Fruit fly (Drosophila melanogaster) whole organism: Measurements from ENCODE around the gene CenB1A.

Experiments used
- Dll ChIP-seq: fragments of >200 bp; optimal IDR thresholded peaks from 2 replicates; lab custom pipeline; 2017
- EcR ChIP-seq, 2 experiments: fragments of >200 bp; optimal IDR thresholded peaks; 2 replicates each; lab custom pipeline; 2017; ENCODE audit warnings: missing biosample characterization in 2 of 2, missing genetic modification characterization in 2 of 2, missing genetic modification reagents in 2 of 2
- pan ChIP-seq: fragments of >200 bp; optimal IDR thresholded peaks from 2 replicates; lab custom pipeline; 2017
- usp ChIP-seq: fragments of >200 bp; optimal IDR thresholded peaks from 2 replicates; lab custom pipeline; 2017; ENCODE audit warnings: missing biosample characterization, missing genetic modification characterization, mixed read lengths

DNA sequence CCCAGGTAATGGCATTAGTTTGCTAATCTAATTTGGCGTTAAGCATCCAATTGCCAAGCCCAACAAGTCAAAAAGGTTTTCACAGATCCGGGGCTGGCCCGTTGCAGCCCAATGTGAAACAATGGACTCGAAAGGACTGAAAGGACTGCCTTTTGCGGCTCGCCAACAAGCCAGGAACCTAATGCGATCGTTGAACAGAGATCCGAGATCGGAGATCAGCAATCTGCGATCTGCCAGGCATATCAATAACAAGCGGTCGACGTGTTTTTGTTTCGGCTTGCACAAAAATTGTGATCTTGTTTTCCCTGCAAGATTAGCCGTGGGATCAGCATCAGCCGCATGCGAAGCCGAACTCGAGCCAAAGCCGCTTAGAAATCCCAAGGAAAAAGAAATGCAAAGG, 11.4 kb downstream of the CenB1A start:
- TF ChIP-seq Dll (lab: Kevin White, UChicago) (no peak), pan (lab: Kevin White, UChicago) (no peak), usp (GFP tag; lab: Kevin White, UChicago) (no peak), EcR (GFP tag; optimal IDR thresholded peaks at IDR 0.05; lab: Kevin White, UChicago) (no peak)
